Fruit fly (Drosophila melanogaster) whole organism, prepupa: ENCODE results near the gene Ccdc85.
A peak's percentile ranks its signal among the peaks of the same experiment; 100 is the strongest.

Experiments used
- CG16779 ChIP-seq: fragments of 200-800 bp; sonication (Bioruptor generic); optimal IDR thresholded peaks from 3 replicates; lab custom pipeline; 2017; ENCODE audit warnings: missing biosample characterization, mild to moderate bottlenecking, missing genetic modification characterization
- CG31627 ChIP-seq: fragments of 200-800 bp; sonication (Bioruptor generic); optimal IDR thresholded peaks from 3 replicates; lab custom pipeline; 2016; ENCODE audit warnings: missing biosample characterization, missing genetic modification characterization
- CG32006 ChIP-seq: fragments of 200-800 bp; sonication (Bioruptor generic); optimal IDR thresholded peaks from 3 replicates; lab custom pipeline; 2017; ENCODE audit warnings: missing biosample characterization, mild to moderate bottlenecking, missing genetic modification characterization
- CG6792 ChIP-seq: fragments of 200-800 bp; sonication (Bioruptor generic); optimal IDR thresholded peaks from 3 replicates; lab custom pipeline; 2016; ENCODE audit warnings: missing biosample characterization, missing genetic modification characterization
- CG6854 ChIP-seq: fragments of 200-800 bp; sonication (Bioruptor generic); optimal IDR thresholded peaks from 2 replicates; lab custom pipeline; 2017; ENCODE audit warnings: missing biosample characterization, mild to moderate bottlenecking, missing genetic modification characterization
- CG7368 ChIP-seq: fragments of 200-800 bp; sonication (Bioruptor generic); optimal IDR thresholded peaks from 3 replicates; lab custom pipeline; 2016; ENCODE audit warnings: missing biosample characterization, missing genetic modification characterization
- CG8632 ChIP-seq: fragments of 200-800 bp; sonication (Bioruptor generic); optimal IDR thresholded peaks from 3 replicates; lab custom pipeline; 2016; ENCODE audit warnings: missing biosample characterization, missing genetic modification characterization
- Hr4 ChIP-seq: fragments of 200-800 bp; sonication (Bioruptor generic); optimal IDR thresholded peaks from 3 replicates; lab custom pipeline; 2016; ENCODE audit warnings: missing biosample characterization, missing genetic modification characterization
- Lpt ChIP-seq: fragments of 200-800 bp; sonication (Bioruptor generic); optimal IDR thresholded peaks from 3 replicates; lab custom pipeline; 2016; ENCODE audit warnings: missing biosample characterization, missing genetic modification characterization
- OdsH ChIP-seq: fragments of 200-800 bp; sonication (Bioruptor generic); optimal IDR thresholded peaks from 3 replicates; lab custom pipeline; 2016; ENCODE audit warnings: missing biosample characterization, missing genetic modification characterization
- Sox102F ChIP-seq: fragments of 200-800 bp; sonication (Bioruptor generic); optimal IDR thresholded peaks from 2 replicates; lab custom pipeline; 2016; ENCODE audit warnings: missing biosample characterization, mild to moderate bottlenecking, missing genetic modification characterization
- cyc ChIP-seq: fragments of 200-800 bp; sonication (Bioruptor generic); optimal IDR thresholded peaks from 3 replicates; lab custom pipeline; 2016; ENCODE audit warnings: missing biosample characterization, missing genetic modification characterization

- peak; percentile 90 for TF ChIP-seq CG8632
- peak; percentile 96 for TF ChIP-seq CG32006
- TF ChIP-seq CG7368 (GFP tag; lab: Kevin White, UChicago) = no peak
- TF ChIP-seq Sox102F (GFP tag; lab: Kevin White, UChicago) = peak; percentile 84
- TF ChIP-seq CG16779 (tag; lab: Kevin White, UChicago) = no peak
- TF ChIP-seq OdsH (GFP tag; lab: Kevin White, UChicago) = peak; percentile 93
- TF ChIP-seq Lpt = peak; percentile 88
- peak; percentile 91 for TF ChIP-seq Hr4 (GFP tag; lab: Kevin White, UChicago)
- peak; percentile 90 for TF ChIP-seq CG31627
- TF ChIP-seq CG6792 (GFP tag; lab: Kevin White, UChicago) = peak; percentile 89
- TF ChIP-seq cyc (GFP tag; lab: Kevin White, UChicago) = peak; percentile 88
- TF ChIP-seq CG6854 (GFP tag; lab: Kevin White, UChicago) = peak; percentile 40
These were observed 26.6 kb upstream of the Ccdc85 start, which contains the start of the genes Rrp1 and gammaTub23C for dm6 chr2L:2972439-2972936.
